Worm (Caenorhabditis elegans): ENCODE data around the gene F39F10.5.

DNA sequence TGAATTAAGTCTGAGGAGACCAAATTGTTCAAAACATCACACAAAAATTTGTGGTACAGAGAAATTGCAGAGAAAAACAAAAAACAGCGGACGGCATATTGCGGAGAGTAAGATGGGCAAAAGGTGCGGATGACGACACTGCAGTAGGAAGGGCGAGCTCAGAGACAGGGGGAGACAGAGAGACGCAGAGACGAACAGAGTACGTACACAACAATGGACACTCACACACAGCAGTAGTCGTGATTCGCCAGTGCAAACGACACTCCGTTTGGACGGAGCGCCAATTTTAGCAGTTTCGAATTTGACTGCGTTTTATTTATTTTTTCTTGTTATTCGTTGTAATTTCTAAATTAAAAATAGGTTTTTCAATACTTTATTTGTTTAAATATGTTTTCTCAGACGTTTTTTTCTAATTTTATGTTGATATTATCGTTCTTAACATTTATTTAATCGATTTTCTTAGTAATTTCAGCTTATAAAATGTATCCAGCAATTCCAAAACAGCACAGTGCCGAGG, 41.1 kb downstream of the F39F10.5 start, which contains the start of gene T20F7.1:
- TF ChIP-seq lsy-2 (tag; optimal IDR thresholded peaks at IDR 0.05), result peak; percentile 17 to 78
- TF ChIP-seq ZK546.5 (tag; optimal IDR thresholded peaks at IDR 0.05), result no peak
- peak; percentile 3 for TF ChIP-seq egl-27 (tag; optimal IDR thresholded peaks at IDR 0.05)
- TF ChIP-seq ztf-11 (tag; optimal IDR thresholded peaks at IDR 0.05), result no peak
- peak; percentile 4 for TF ChIP-seq nhr-6 (tag; optimal IDR thresholded peaks at IDR 0.05)
